Worm (Caenorhabditis elegans) whole organism, young adult: Measurements from ENCODE around the gene F41B4.1.

Experiments used
- F57A8.1 ChIP-seq: fragments of 200-800 bp; sonication (Bioruptor generic); optimal IDR thresholded peaks from 2 replicates; lab custom pipeline; 2018; ENCODE audit warnings: mild to moderate bottlenecking, missing genetic modification characterization, moderate library complexity, missing compliant biosample characterization
- dpl-1 ChIP-seq: fragments of 150-350 bp; optimal IDR thresholded peaks from 2 replicates; lab custom pipeline; 2014; ENCODE audit warnings: missing biosample characterization, missing genetic modification reagents, missing genetic modification characterization
- efl-1 ChIP-seq: fragments of 150-350 bp; optimal IDR thresholded peaks from 2 replicates; lab custom pipeline; 2014; ENCODE audit warnings: missing biosample characterization, missing genetic modification reagents, missing genetic modification characterization
- hmg-20 ChIP-seq: fragments of 200-800 bp; sonication (Bioruptor generic); IDR thresholded peaks from 2 replicates; pipeline ENCODE4 v1.3.6; 2022; ENCODE audit warnings: missing genetic modification reagents, missing genetic modification characterization, missing compliant biosample characterization
- lag-1 ChIP-seq: fragments of 200-800 bp; sonication (Bioruptor generic); IDR thresholded peaks from 2 replicates; pipeline ENCODE4 v1.3.6; 2022; ENCODE audit warnings: missing genetic modification reagents, missing genetic modification characterization, missing compliant biosample characterization
- let-607 ChIP-seq, 2 experiments: fragments of 200-800 bp in 1 of 2; sonication (Bioruptor generic) in 1 of 2; sonication (generic microtip) in 1 of 2; optimal IDR thresholded peaks; 2 replicates each; lab custom pipeline; 2016 to 2018; ENCODE audit warnings: mild to moderate bottlenecking in 2 of 2, missing compliant biosample characterization in 2 of 2, missing genetic modification characterization in 2 of 2, moderate library complexity in 2 of 2, missing genotype in 1 of 2
- lin-35 ChIP-seq, 3 experiments: fragments of 150-350 bp in 2 of 3; sonication (generic microtip) in 1 of 3; optimal IDR thresholded peaks; 2 replicates each; lab custom pipeline; 2014 to 2018; ENCODE audit warnings: missing biosample characterization in 3 of 3, missing genetic modification characterization in 3 of 3, missing genetic modification reagents in 3 of 3
- madf-10 ChIP-seq: sonication (generic microtip); optimal IDR thresholded peaks from 2 replicates; lab custom pipeline; 2016; ENCODE audit warnings: mild to moderate bottlenecking, missing genetic modification characterization, missing compliant biosample characterization
- madf-8 ChIP-seq: fragments of 200-800 bp; sonication (Bioruptor generic); conservative IDR thresholded peaks from 2 replicates; pipeline ENCODE4 v1.3.6; 2022; ENCODE audit warnings: missing genetic modification reagents, missing genetic modification characterization, missing compliant biosample characterization
- pha-4 ChIP-seq: fragments of 150-350 bp; sonication (generic microtip); optimal IDR thresholded peaks from 2 replicates; lab custom pipeline; 2014; ENCODE audit warnings: missing biosample characterization, missing genetic modification reagents, missing genetic modification characterization
- unc-62 ChIP-seq: fragments of 150-350 bp; optimal IDR thresholded peaks from 2 replicates; lab custom pipeline; 2014; ENCODE audit warnings: missing biosample characterization, missing genetic modification reagents, missing genetic modification characterization

DNA sequence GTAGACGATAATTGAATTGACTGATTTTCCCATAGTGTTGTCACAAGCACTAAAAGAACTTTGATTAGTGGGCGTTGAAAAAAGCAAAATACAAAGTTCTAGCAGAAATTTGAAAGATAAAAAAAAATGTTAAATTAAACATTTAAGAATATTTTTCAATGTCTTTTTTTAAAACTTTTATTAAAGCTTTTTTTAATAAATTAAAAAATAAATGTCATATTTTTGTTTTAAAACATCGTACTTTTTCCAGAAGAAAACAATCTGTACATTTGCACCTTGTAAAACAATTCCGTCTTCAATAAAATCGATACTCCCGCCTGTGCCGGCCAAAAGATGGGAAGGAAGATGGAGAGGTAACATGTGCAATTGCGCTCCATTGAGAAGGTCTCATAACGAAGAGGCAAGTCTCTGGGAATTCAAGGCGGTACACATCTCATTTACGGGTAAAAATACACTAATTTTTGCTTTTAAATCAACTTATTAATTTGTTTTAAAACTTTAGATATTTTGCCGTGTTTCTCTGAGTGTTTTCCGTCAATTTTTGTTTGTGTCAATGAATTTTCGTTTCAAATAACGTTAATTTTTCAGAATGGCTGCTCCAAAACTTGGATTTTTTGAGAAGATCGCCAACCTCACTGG, 15.1 kb upstream of the F41B4.1 start, which contains the start of the genes glr-6 and asg-2:
- TF ChIP-seq madf-8 (GFP tag; lab: Robert Waterston, UW): no peak
- TF ChIP-seq efl-1: no peak
- TF ChIP-seq lin-35 (GFP tag; optimal IDR thresholded peaks at IDR 0.05; lab: Kevin White, UChicago): peak in 1 of 3 experiments; percentile 44
- TF ChIP-seq let-607 (tag; optimal IDR thresholded peaks at IDR 0.05; lab: Kevin White, UChicago): no peak
- no peak for TF ChIP-seq lag-1
- no peak for TF ChIP-seq F57A8.1 (GFP tag; lab: Kevin White, UChicago)
- TF ChIP-seq dpl-1: no peak
- TF ChIP-seq pha-4 (tag; lab: Kevin White, UChicago): peak; percentile 7
- no peak for TF ChIP-seq unc-62 (GFP tag; lab: Kevin White, UChicago)
- peak; percentile 40 for TF ChIP-seq madf-10 (tag; lab: Kevin White, UChicago)
- TF ChIP-seq hmg-20 (GFP tag; lab: Robert Waterston, UW): no peak
